Fruit fly (Drosophila melanogaster) whole organism, embryonic: Measurements from ENCODE around the gene CG42591.
A peak's percentile ranks its signal among the peaks of the same experiment; 100 is the strongest.

Experiments used
- Awh ChIP-seq: fragments of 200-800 bp; sonication (Bioruptor generic); IDR thresholded peaks from 2 replicates; pipeline ENCODE4, ENCODE4 v1.3.6; 2022; ENCODE audit warnings: missing biosample characterization, missing genetic modification characterization
- Bteb2 ChIP-seq: fragments of 200-800 bp; sonication (Bioruptor generic); optimal IDR thresholded peaks from 2 replicates; lab custom pipeline; 2016; ENCODE audit warnings: missing biosample characterization, missing genetic modification characterization
- CG1024 ChIP-seq: fragments of 200-800 bp; sonication (Bioruptor generic); IDR thresholded peaks from 2 replicates; pipeline ENCODE4 v1.3.6; 2022; ENCODE audit warnings: missing biosample characterization, missing genetic modification characterization
- CG10321 ChIP-seq: fragments of 200-800 bp; sonication (Bioruptor generic); IDR thresholded peaks from 2 replicates; pipeline ENCODE4 v1.3.6; 2022; ENCODE audit warnings: missing biosample characterization, missing genetic modification characterization
- CG11695 ChIP-seq: fragments of 200-800 bp; sonication (Bioruptor generic); IDR thresholded peaks from 3 replicates; pipeline ENCODE4 v1.3.6; 2022; ENCODE audit warnings: missing biosample characterization, missing genetic modification characterization
- CG12236 ChIP-seq: fragments of 200-800 bp; sonication (Bioruptor generic); optimal IDR thresholded peaks from 2 replicates; lab custom pipeline; 2016; ENCODE audit warnings: missing biosample characterization, missing genetic modification characterization
- CG13123 ChIP-seq: fragments of 200-800 bp; sonication (Bioruptor generic); optimal IDR thresholded peaks from 2 replicates; lab custom pipeline; 2016; ENCODE audit warnings: missing biosample characterization, missing genetic modification characterization
- CG13287 ChIP-seq: fragments of 200-800 bp; sonication (Bioruptor generic); IDR thresholded peaks from 2 replicates; pipeline ENCODE4 v1.3.6; 2022; ENCODE audit warnings: missing biosample characterization, missing genetic modification characterization; ENCODE audit not compliant: partially characterized antibody
- CG13775 ChIP-seq: fragments of 200-800 bp; sonication (Bioruptor generic); optimal IDR thresholded peaks from 3 replicates; lab custom pipeline; 2017; ENCODE audit warnings: missing biosample characterization, mild to moderate bottlenecking, missing genetic modification characterization
- CG13894 ChIP-seq: fragments of 200-800 bp; sonication (Bioruptor generic); optimal IDR thresholded peaks from 3 replicates; lab custom pipeline; 2018; ENCODE audit warnings: missing biosample characterization, mild to moderate bottlenecking, missing genetic modification characterization, moderate library complexity
- CG14014 ChIP-seq: fragments of 200-800 bp; sonication (Bioruptor generic); IDR thresholded peaks from 2 replicates; pipeline ENCODE4 v1.3.6; 2022; ENCODE audit warnings: missing biosample characterization, missing genetic modification characterization
- CG16813 ChIP-seq: fragments of 200-800 bp; sonication (Bioruptor generic); IDR thresholded peaks from 3 replicates; pipeline ENCODE4 v1.3.6; 2022; ENCODE audit warnings: missing biosample characterization, missing genetic modification characterization; ENCODE audit not compliant: partially characterized antibody
- CG16815 ChIP-seq: fragments of 200-800 bp; sonication (Bioruptor generic); optimal IDR thresholded peaks from 3 replicates; lab custom pipeline; 2017; ENCODE audit warnings: missing biosample characterization, mild to moderate bottlenecking, missing genetic modification characterization
- CG17612 ChIP-seq: fragments of 200-800 bp; sonication (Bioruptor generic); IDR thresholded peaks from 2 replicates; pipeline ENCODE4 v1.3.6; 2022; ENCODE audit warnings: missing biosample characterization, missing genetic modification characterization
- CG18476 ChIP-seq: fragments of 200-800 bp; sonication (Bioruptor generic); optimal IDR thresholded peaks from 2 replicates; lab custom pipeline; 2016; ENCODE audit warnings: missing biosample characterization, mild to moderate bottlenecking, missing genetic modification characterization
- CG2875 ChIP-seq: fragments of 200-800 bp; sonication (Bioruptor generic); optimal IDR thresholded peaks from 2 replicates; lab custom pipeline; 2017; ENCODE audit warnings: missing biosample characterization, mild to moderate bottlenecking, missing genetic modification characterization, missing genetic modification reagents
- CG32532 ChIP-seq: fragments of 200-800 bp; sonication (Bioruptor generic); IDR thresholded peaks from 2 replicates; pipeline ENCODE4 v1.3.6; 2022; ENCODE audit warnings: missing biosample characterization, missing genetic modification characterization
- CG3838 ChIP-seq: fragments of 200-800 bp; sonication (Bioruptor generic); optimal IDR thresholded peaks from 3 replicates; lab custom pipeline; 2016; ENCODE audit warnings: missing biosample characterization, missing genetic modification characterization
- CG6254 ChIP-seq: fragments of 200-800 bp; sonication (Bioruptor generic); optimal IDR thresholded peaks from 3 replicates; lab custom pipeline; 2017; ENCODE audit warnings: mild to moderate bottlenecking, missing biosample characterization, missing genetic modification reagents, missing genetic modification characterization
- CG6791 ChIP-seq: fragments of 200-800 bp; sonication (Bioruptor generic); IDR thresholded peaks from 3 replicates; pipeline ENCODE4 v1.3.6; 2022; ENCODE audit warnings: missing biosample characterization, missing genetic modification characterization; ENCODE audit not compliant: partially characterized antibody
- CG7271 ChIP-seq: fragments of 200-800 bp; sonication (Bioruptor generic); optimal IDR thresholded peaks from 2 replicates; lab custom pipeline; 2018; ENCODE audit warnings: missing biosample characterization, mild to moderate bottlenecking, missing genetic modification characterization, moderate library complexity
- CG7745 ChIP-seq: fragments of 200-800 bp; sonication (Bioruptor generic); optimal IDR thresholded peaks from 2 replicates; lab custom pipeline; 2018; ENCODE audit warnings: missing biosample characterization, mild to moderate bottlenecking, missing genetic modification characterization, moderate library complexity
- CTCF ChIP-seq: fragments of 200-800 bp; sonication (Bioruptor generic); optimal IDR thresholded peaks from 2 replicates; lab custom pipeline; 2017; ENCODE audit warnings: missing biosample characterization, mild to moderate bottlenecking, missing genetic modification characterization, moderate library complexity
- Dad ChIP-seq: fragments of 200-800 bp; sonication (Bioruptor generic); optimal IDR thresholded peaks from 3 replicates; lab custom pipeline; 2016; ENCODE audit warnings: missing biosample characterization, missing genetic modification characterization
- Dfd ChIP-seq, 2 experiments: fragments of >200 bp; optimal IDR thresholded peaks; 2 replicates each; lab custom pipeline; 2017; ENCODE audit warnings: missing biosample characterization in 2 of 2, missing genetic modification characterization in 2 of 2
- Dll ChIP-seq: fragments of 200-800 bp; sonication (Bioruptor generic); IDR thresholded peaks from 4 replicates; pipeline ENCODE4 v1.3.6; 2022; ENCODE audit warnings: missing biosample characterization, missing genetic modification characterization; ENCODE audit not compliant: partially characterized antibody
- Elba2 ChIP-seq: fragments of 200-800 bp; sonication (Bioruptor generic); optimal IDR thresholded peaks from 3 replicates; lab custom pipeline; 2016; ENCODE audit warnings: missing biosample characterization, missing genetic modification characterization
- Fer1 ChIP-seq: fragments of 200-800 bp; sonication (Bioruptor generic); optimal IDR thresholded peaks from 2 replicates; lab custom pipeline; 2017; ENCODE audit warnings: missing biosample characterization, mild to moderate bottlenecking, missing genetic modification characterization
- HLHmδ ChIP-seq: fragments of 200-800 bp; sonication (Bioruptor generic); optimal IDR thresholded peaks from 2 replicates; lab custom pipeline; 2018; ENCODE audit warnings: missing biosample characterization, mild to moderate bottlenecking, missing genetic modification characterization, moderate library complexity
- HmgD ChIP-seq: fragments of 200-800 bp; sonication (Bioruptor generic); optimal IDR thresholded peaks from 3 replicates; lab custom pipeline; 2016; ENCODE audit warnings: missing biosample characterization, missing genetic modification characterization
- Hr78 ChIP-seq, 2 experiments: fragments of 200-800 bp in 1 of 2; fragments of >200 bp in 1 of 2; sonication (Bioruptor generic) in 1 of 2; optimal IDR thresholded peaks; 2 replicates each; lab custom pipeline; 2017 to 2019; ENCODE audit warnings: missing biosample characterization in 2 of 2, missing genetic modification characterization in 2 of 2, mild to moderate bottlenecking in 1 of 2, moderate library complexity in 1 of 2
- Scr ChIP-seq: fragments of 200-800 bp; sonication (Bioruptor generic); IDR thresholded peaks from 2 replicates; pipeline ENCODE4 v1.3.6; 2022; ENCODE audit warnings: missing biosample characterization, missing genetic modification characterization; ENCODE audit not compliant: partially characterized antibody
- Sin3A ChIP-seq: fragments of >200 bp; optimal IDR thresholded peaks from 2 replicates; lab custom pipeline; 2018
- aop ChIP-seq: fragments of 200-800 bp; sonication (Bioruptor generic); IDR thresholded peaks from 2 replicates; pipeline ENCODE4 v1.3.6; 2022; ENCODE audit warnings: missing biosample characterization, missing genetic modification characterization
- ase ChIP-seq: fragments of 200-800 bp; sonication (Bioruptor generic); IDR thresholded peaks from 3 replicates; pipeline ENCODE4 v1.3.6; 2022; ENCODE audit warnings: missing biosample characterization, missing genetic modification characterization
- ash1 ChIP-seq: fragments of 200-800 bp; sonication (Bioruptor generic); optimal IDR thresholded peaks from 2 replicates; lab custom pipeline; 2018; ENCODE audit warnings: missing biosample characterization, mild to moderate bottlenecking, missing genetic modification characterization
- ato ChIP-seq: fragments of 200-800 bp; sonication (Bioruptor generic); IDR thresholded peaks from 2 replicates; pipeline ENCODE4 v1.3.6; 2022; ENCODE audit warnings: missing biosample characterization, missing genetic modification characterization; ENCODE audit not compliant: partially characterized antibody
- az2 ChIP-seq: fragments of 200-800 bp; sonication (Bioruptor generic); optimal IDR thresholded peaks from 3 replicates; lab custom pipeline; 2016; ENCODE audit warnings: missing biosample characterization, missing genetic modification characterization
- fd96Cb ChIP-seq: fragments of 200-800 bp; sonication (Bioruptor generic); optimal IDR thresholded peaks from 2 replicates; lab custom pipeline; 2018; ENCODE audit warnings: missing biosample characterization, mild to moderate bottlenecking, missing genetic modification characterization, moderate library complexity
- hkb ChIP-seq, 2 experiments: fragments of 200-800 bp in 1 of 2; fragments of >200 bp in 1 of 2; sonication (Bioruptor generic) in 1 of 2; IDR thresholded peaks in 1 of 2; optimal IDR thresholded peaks in 1 of 2; 2 replicates each; pipeline versions ENCODE4 v1.3.6 to Lab custom; 2017 to 2022; ENCODE audit warnings: missing biosample characterization in 1 of 2, missing genetic modification characterization in 1 of 2
- lbe ChIP-seq: fragments of 200-800 bp; sonication (Bioruptor generic); optimal IDR thresholded peaks from 2 replicates; lab custom pipeline; 2016; ENCODE audit warnings: missing biosample characterization, mild to moderate bottlenecking, missing genetic modification characterization
- luna ChIP-seq: fragments of 200-800 bp; sonication (Bioruptor generic); optimal IDR thresholded peaks from 2 replicates; lab custom pipeline; 2016; ENCODE audit warnings: missing biosample characterization, missing genetic modification characterization
- nerfin-1 ChIP-seq: fragments of 200-800 bp; sonication (Bioruptor generic); optimal IDR thresholded peaks from 3 replicates; lab custom pipeline; 2019; ENCODE audit warnings: missing biosample characterization, mild to moderate bottlenecking, missing genetic modification characterization, moderate library complexity
- p53 ChIP-seq: fragments of 200-800 bp; sonication (Bioruptor generic); optimal IDR thresholded peaks from 2 replicates; lab custom pipeline; 2016; ENCODE audit warnings: missing biosample characterization, missing genetic modification characterization
- seq ChIP-seq: fragments of 200-800 bp; sonication (Bioruptor generic); IDR thresholded peaks from 2 replicates; pipeline ENCODE4 v1.3.6; 2022; ENCODE audit warnings: missing biosample characterization, missing genetic modification characterization
- sim ChIP-seq: fragments of 200-800 bp; sonication (Bioruptor generic); IDR thresholded peaks from 2 replicates; pipeline ENCODE4 v1.3.6; 2022; ENCODE audit warnings: missing biosample characterization, missing genetic modification characterization
- tap ChIP-seq: fragments of 200-800 bp; optimal IDR thresholded peaks from 3 replicates; lab custom pipeline; 2019; ENCODE audit warnings: missing biosample characterization, mild to moderate bottlenecking, missing genetic modification characterization, moderate library complexity
- tx ChIP-seq: fragments of 200-800 bp; sonication (Bioruptor generic); optimal IDR thresholded peaks from 2 replicates; lab custom pipeline; 2016; ENCODE audit warnings: missing biosample characterization, missing genetic modification characterization
- z ChIP-seq: fragments of 200-800 bp; sonication (Bioruptor generic); IDR thresholded peaks from 3 replicates; pipeline ENCODE4 v1.3.6; 2022; ENCODE audit warnings: missing biosample characterization, missing genetic modification characterization

The CG42591 gene

dm6 chr3L:8024278-8025140, 45.3 kb downstream of the CG42591 start (continued):
- TF ChIP-seq Awh (GFP tag; lab: Robert Waterston, UW): peak; percentile 53; the same call in 1 of the 2 replicates
- TF ChIP-seq Fer1 (GFP tag; lab: Kevin White, UChicago): peak; percentile 18
- TF ChIP-seq z: 0 out of 3 replicates have a peak, but pooled peaks have one; percentile 0
- peak; percentile 82 for TF ChIP-seq CG11695 (GFP tag; lab: Robert Waterston, UW)
- no peak for TF ChIP-seq CG1024 (GFP tag; lab: Robert Waterston, UW)
- peak; percentile 15 for TF ChIP-seq lbe (GFP tag; lab: Kevin White, UChicago)
- no peak for TF ChIP-seq CG16813 (GFP tag; lab: Robert Waterston, UW)
- no peak for TF ChIP-seq Elba2 (GFP tag; lab: Kevin White, UChicago)
- TF ChIP-seq CG13287 (GFP tag; lab: Robert Waterston, UW): no peak
- peak; percentile 83 for TF ChIP-seq nerfin-1 (tag; lab: Kevin White, UChicago)
- TF ChIP-seq CG7271 (tag; lab: Kevin White, UChicago): no peak
- TF ChIP-seq Sin3A: no peak
- no peak for TF ChIP-seq luna (GFP tag; lab: Kevin White, UChicago)
- TF ChIP-seq CG12236 (GFP tag; lab: Kevin White, UChicago): no peak
- no peak for TF ChIP-seq ato (GFP tag; lab: Robert Waterston, UW)
- no peak for TF ChIP-seq sim (GFP tag; lab: Robert Waterston, UW)
- no peak for TF ChIP-seq CG6791 (GFP tag; lab: Robert Waterston, UW)
- TF ChIP-seq CG18476: peak; percentile 41
- peak; percentile 96 for TF ChIP-seq CG7745
- TF ChIP-seq fd96Cb: peak; percentile 11
- TF ChIP-seq HLHmδ (GFP tag; lab: Kevin White, UChicago): peak; percentile 52
- TF ChIP-seq Scr (GFP tag; lab: Robert Waterston, UW): no peak
- TF ChIP-seq Dll (GFP tag; lab: Robert Waterston, UW): no peak
- TF ChIP-seq az2 (GFP tag; lab: Kevin White, UChicago): peak; percentile 10
- TF ChIP-seq CG10321 (GFP tag; lab: Robert Waterston, UW): no peak; the same call in 1 of the 2 replicates
- no peak for TF ChIP-seq aop (GFP tag; lab: Robert Waterston, UW)
- no peak for TF ChIP-seq Dfd (GFP tag; optimal IDR thresholded peaks at IDR 0.05; lab: Kevin White, UChicago)
- TF ChIP-seq CG6254: no peak
- TF ChIP-seq ash1 (GFP tag; lab: Kevin White, UChicago): no peak
- no peak for TF ChIP-seq CG2875
- peak; percentile 56; the same call in 1 of the 2 replicates for TF ChIP-seq seq (GFP tag; lab: Robert Waterston, UW)
- peak; percentile 46; the same call in 1 of the 2 replicates for TF ChIP-seq CG14014 (GFP tag; lab: Robert Waterston, UW)
- no peak for TF ChIP-seq CG13894 (tag; lab: Kevin White, UChicago)
- peak; percentile 2 for TF ChIP-seq CG13775 (GFP tag; lab: Kevin White, UChicago)
- TF ChIP-seq Bteb2 (GFP tag; lab: Kevin White, UChicago): no peak
- no peak for TF ChIP-seq tx (GFP tag; lab: Kevin White, UChicago)
- TF ChIP-seq CTCF: no peak
- TF ChIP-seq HmgD: no peak
- no peak for TF ChIP-seq hkb (optimal IDR thresholded peaks at IDR 0.05; lab: Kevin White, UChicago)
- TF ChIP-seq hkb (GFP tag; IDR thresholded peaks at IDR 0.05; lab: Robert Waterston, UW): peak; percentile 84
- TF ChIP-seq ase: peak; percentile 74; the same call in 2 of the 3 replicates
- TF ChIP-seq Dad (GFP tag; lab: Kevin White, UChicago): no peak
- TF ChIP-seq CG3838: no peak
- TF ChIP-seq CG32532 (GFP tag; lab: Robert Waterston, UW): peak; percentile 82
- no peak for TF ChIP-seq CG13123 (GFP tag; lab: Kevin White, UChicago)
- TF ChIP-seq Hr78 (GFP tag; optimal IDR thresholded peaks at IDR 0.05; lab: Kevin White, UChicago): no peak
- TF ChIP-seq tap (tag; lab: Kevin White, UChicago): peak; percentile 60
- TF ChIP-seq CG16815: no peak
- no peak for TF ChIP-seq CG17612 (GFP tag; lab: Robert Waterston, UW)
- no peak for TF ChIP-seq p53 (GFP tag; lab: Kevin White, UChicago)
